1 fruit fly cellular context compared by ENCODE assay signal in the genomic region with DNA sequence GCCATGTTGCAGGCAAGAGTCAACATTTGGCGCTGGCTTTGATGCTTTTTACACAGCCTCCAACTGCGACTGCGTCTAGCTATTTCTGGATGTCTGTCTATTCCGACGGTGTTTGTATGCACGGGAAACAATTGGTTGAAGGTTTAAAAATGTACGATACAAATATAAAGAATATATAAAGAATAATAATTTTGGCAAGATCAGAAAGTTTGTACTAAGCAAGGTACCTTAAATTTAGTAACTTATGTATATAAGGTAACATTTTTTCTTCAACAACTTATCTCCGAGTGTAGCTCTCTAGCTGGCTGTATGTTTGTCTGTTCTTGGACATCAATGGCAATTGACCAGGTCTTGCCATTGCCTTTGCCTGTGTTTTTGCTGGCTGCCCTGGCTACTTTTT.
TF ChIP-seq lines count a peak whose summit lies in the region.

No protein-coding gene starts in this region.

TF ChIP-seq in whole organism, embryonic, 481 proteins besides CTCF, POLR2A, EP300 and RAD21 (continued from another document):
- TF ChIP-seq dati (GFP tag; IDR thresholded peaks at IDR 0.05; lab: Robert Waterston, UW) (no peak), HLH3B (GFP tag; IDR thresholded peaks at IDR 0.05; lab: Robert Waterston, UW) (no peak), CG2712 (tag; optimal IDR thresholded peaks at IDR 0.05; lab: Kevin White, UChicago) (peak; percentile 34), CG1647 (GFP tag; optimal IDR thresholded peaks at IDR 0.05; lab: Kevin White, UChicago) (no peak), CG31441 (GFP tag; IDR thresholded peaks at IDR 0.05; lab: Robert Waterston, UW) (peak; percentile 38; the same call in 1 of the 2 replicates), HLH4C (GFP tag; IDR thresholded peaks at IDR 0.05; lab: Robert Waterston, UW; ENCODE audit: partially characterized antibody) (no peak), Blimp-1 (GFP tag; optimal IDR thresholded peaks at IDR 0.05; lab: Kevin White, UChicago) (peak; percentile 58), unpg (GFP tag; optimal IDR thresholded peaks at IDR 0.05; lab: Kevin White, UChicago) (peak; percentile 35), zen2 (GFP tag; IDR thresholded peaks at IDR 0.05; lab: Robert Waterston, UW; ENCODE audit: partially characterized antibody) (no peak), stc (GFP tag; IDR thresholded peaks at IDR 0.05; lab: Robert Waterston, UW) (peak; percentile 36; the same call in 1 of the 2 replicates), TFAM (GFP tag; optimal IDR thresholded peaks at IDR 0.05; lab: Kevin White, UChicago) (no peak), gcm (GFP tag; optimal IDR thresholded peaks at IDR 0.05; lab: Kevin White, UChicago) (no peak), Camta (GFP tag; optimal IDR thresholded peaks at IDR 0.05; lab: Kevin White, UChicago) (no peak), B-H1 (GFP tag; IDR thresholded peaks at IDR 0.05; lab: Robert Waterston, UW) (no peak), p53 (GFP tag; optimal IDR thresholded peaks at IDR 0.05; lab: Kevin White, UChicago) (no peak), sens (GFP tag; lab: Kevin White, UChicago) (no peak), sob (GFP tag; IDR thresholded peaks at IDR 0.05; lab: Robert Waterston, UW) (no peak), Drgx (GFP tag; IDR thresholded peaks at IDR 0.05; lab: Robert Waterston, UW) (peak; percentile 90), crol (GFP tag; IDR thresholded peaks at IDR 0.05; lab: Robert Waterston, UW) (no peak), Dbx (GFP tag; IDR thresholded peaks at IDR 0.05; lab: Robert Waterston, UW) (no peak), vvl (GFP tag; IDR thresholded peaks at IDR 0.05; lab: Robert Waterston, UW) (0 out of 2 replicates have a peak, but pooled peaks have one; percentile 15), Max (GFP tag; optimal IDR thresholded peaks at IDR 0.05; lab: Kevin White, UChicago) (no peak), Ets97D (GFP tag; optimal IDR thresholded peaks at IDR 0.05; lab: Kevin White, UChicago) (no peak), CG6854 (GFP tag; optimal IDR thresholded peaks at IDR 0.05; lab: Kevin White, UChicago) (no peak), CG7839 (tag; optimal IDR thresholded peaks at IDR 0.05; lab: Kevin White, UChicago) (peak; percentile 41), CG7556 (GFP tag; optimal IDR thresholded peaks at IDR 0.05; lab: Kevin White, UChicago) (no peak), CG7786 (GFP tag; optimal IDR thresholded peaks at IDR 0.05; lab: Kevin White, UChicago) (no peak), E2f1 (GFP tag; IDR thresholded peaks at IDR 0.05; lab: Robert Waterston, UW) (no peak), Bdp1 (GFP tag; optimal IDR thresholded peaks at IDR 0.05; lab: Kevin White, UChicago) (no peak), disco-r (GFP tag; optimal IDR thresholded peaks at IDR 0.05; lab: Kevin White, UChicago) (no peak), tup (GFP tag; optimal IDR thresholded peaks at IDR 0.05; lab: Kevin White, UChicago) (no peak), CG7928 (GFP tag; optimal IDR thresholded peaks at IDR 0.05; lab: Kevin White, UChicago) (no peak), abd-A (tag; optimal IDR thresholded peaks at IDR 0.05; lab: Kevin White, UChicago) (no peak), so (GFP tag; IDR thresholded peaks at IDR 0.05; lab: Robert Waterston, UW) (0 out of 3 replicates have a peak, but pooled peaks have one; percentile 48), Sry-β (GFP tag; optimal IDR thresholded peaks at IDR 0.05; lab: Kevin White, UChicago) (no peak), CG17385 (GFP tag; optimal IDR thresholded peaks at IDR 0.05; lab: Kevin White, UChicago) (no peak), CG1024 (GFP tag; IDR thresholded peaks at IDR 0.05; lab: Robert Waterston, UW) (no peak), pros (GFP tag; optimal IDR thresholded peaks at IDR 0.05; lab: Kevin White, UChicago) (no peak), inv (GFP tag; IDR thresholded peaks at IDR 0.05; lab: Robert Waterston, UW; ENCODE audit: partially characterized antibody) (no peak), aop (GFP tag; IDR thresholded peaks at IDR 0.05; lab: Robert Waterston, UW) (no peak), Doc2 (GFP tag; IDR thresholded peaks at IDR 0.05; lab: Robert Waterston, UW) (no peak), eve (GFP tag; optimal IDR thresholded peaks at IDR 0.05; lab: Kevin White, UChicago) (no peak), CG13775 (GFP tag; optimal IDR thresholded peaks at IDR 0.05; lab: Kevin White, UChicago) (no peak), CG10274 (GFP tag; optimal IDR thresholded peaks at IDR 0.05; lab: Kevin White, UChicago) (no peak), sens-2 (GFP tag; IDR thresholded peaks at IDR 0.05; lab: Robert Waterston, UW) (no peak), org-1 (GFP tag; optimal IDR thresholded peaks at IDR 0.05; lab: Kevin White, UChicago) (no peak), Myb (GFP tag; optimal IDR thresholded peaks at IDR 0.05; lab: Kevin White, UChicago) (no peak), Gsc (GFP tag; IDR thresholded peaks at IDR 0.05; lab: Robert Waterston, UW) (no peak), slou (GFP tag; optimal IDR thresholded peaks at IDR 0.05; lab: Kevin White, UChicago) (no peak), schlank (tag; optimal IDR thresholded peaks at IDR 0.05; lab: Kevin White, UChicago) (no peak), ATbp (GFP tag; optimal IDR thresholded peaks at IDR 0.05; lab: Kevin White, UChicago) (peak; percentile 28), lmd (GFP tag; IDR thresholded peaks at IDR 0.05; lab: Robert Waterston, UW) (no peak), nom (GFP tag; optimal IDR thresholded peaks at IDR 0.05; lab: Kevin White, UChicago) (no peak), CG2889 (GFP tag; IDR thresholded peaks at IDR 0.05; lab: Robert Waterston, UW) (no peak), br (optimal IDR thresholded peaks at IDR 0.05; lab: Kevin White, UChicago) (no peak), CG6272 (GFP tag; IDR thresholded peaks at IDR 0.05; lab: Robert Waterston, UW) (no peak), CG3838 (GFP tag; optimal IDR thresholded peaks at IDR 0.05; lab: Kevin White, UChicago) (no peak), CG8944 (GFP tag; optimal IDR thresholded peaks at IDR 0.05; lab: Kevin White, UChicago) (no peak), ap (GFP tag; IDR thresholded peaks at IDR 0.05; lab: Robert Waterston, UW) (no peak), MBD-R2 (GFP tag; IDR thresholded peaks at IDR 0.05; lab: Robert Waterston, UW) (no peak), Dfd (GFP tag; optimal IDR thresholded peaks at IDR 0.05; lab: Kevin White, UChicago) (no peak), zen (tag; optimal IDR thresholded peaks at IDR 0.05; lab: Kevin White, UChicago) (no peak), CG2678 (tag; optimal IDR thresholded peaks at IDR 0.05; lab: Kevin White, UChicago) (peak; percentile 52), CG11398 (GFP tag; optimal IDR thresholded peaks at IDR 0.05; lab: Kevin White, UChicago) (no peak), CG17186 (GFP tag; optimal IDR thresholded peaks at IDR 0.05; lab: Kevin White, UChicago) (no peak), Hand (GFP tag; optimal IDR thresholded peaks at IDR 0.05; lab: Kevin White, UChicago) (no peak), CG15514 (GFP tag; optimal IDR thresholded peaks at IDR 0.05; lab: Kevin White, UChicago) (no peak), CG11456 (GFP tag; IDR thresholded peaks at IDR 0.05; lab: Robert Waterston, UW) (no peak), CG31365 (tag; optimal IDR thresholded peaks at IDR 0.05; lab: Kevin White, UChicago) (no peak), klu (GFP tag; IDR thresholded peaks at IDR 0.05; lab: Robert Waterston, UW) (no peak), dmrt11E (tag; optimal IDR thresholded peaks at IDR 0.05; lab: Kevin White, UChicago) (no peak), CG17568 (GFP tag; optimal IDR thresholded peaks at IDR 0.05; lab: Kevin White, UChicago) (no peak), NK7.1 (GFP tag; optimal IDR thresholded peaks at IDR 0.05; lab: Kevin White, UChicago) (no peak), GATAe (GFP tag; conservative IDR thresholded peaks at IDR 0.05; lab: Robert Waterston, UW) (no peak), CG18619 (GFP tag; optimal IDR thresholded peaks at IDR 0.05; lab: Kevin White, UChicago) (no peak), az2 (GFP tag; optimal IDR thresholded peaks at IDR 0.05; lab: Kevin White, UChicago) (no peak), repo (GFP tag; optimal IDR thresholded peaks at IDR 0.05; lab: Kevin White, UChicago) (no peak), CG3281 (GFP tag; optimal IDR thresholded peaks at IDR 0.05; lab: Kevin White, UChicago) (no peak), MTF-1 (GFP tag; optimal IDR thresholded peaks at IDR 0.05; lab: Kevin White, UChicago; ENCODE audit: borderline replicate concordance) (no peak), zfh2 (GFP tag; optimal IDR thresholded peaks at IDR 0.05; lab: Kevin White, UChicago) (no peak), CG6254 (GFP tag; optimal IDR thresholded peaks at IDR 0.05; lab: Kevin White, UChicago) (no peak), fd96Cb (tag; optimal IDR thresholded peaks at IDR 0.05; lab: Kevin White, UChicago) (peak; percentile 14), ro (GFP tag; IDR thresholded peaks at IDR 0.05; lab: Robert Waterston, UW) (no peak), CG13624 (GFP tag; optimal IDR thresholded peaks at IDR 0.05; lab: Kevin White, UChicago) (no peak), MESR4 (GFP tag; optimal IDR thresholded peaks at IDR 0.05; lab: Kevin White, UChicago) (no peak), D (optimal IDR thresholded peaks at IDR 0.05; lab: Kevin White, UChicago) (no peak), D (GFP tag; optimal IDR thresholded peaks at IDR 0.05; lab: Kevin White, UChicago) (no peak), CG31388 (GFP tag; optimal IDR thresholded peaks at IDR 0.05; lab: Kevin White, UChicago) (no peak), esg (GFP tag; conservative IDR thresholded peaks at IDR 0.05; lab: Robert Waterston, UW) (no peak), CG12659 (GFP tag; optimal IDR thresholded peaks at IDR 0.05; lab: Kevin White, UChicago) (peak; percentile 12), croc (GFP tag; conservative IDR thresholded peaks at IDR 0.05; lab: Robert Waterston, UW) (no peak), zf30C (GFP tag; optimal IDR thresholded peaks at IDR 0.05; lab: Kevin White, UChicago) (no peak), Bgb (GFP tag; IDR thresholded peaks at IDR 0.05; lab: Robert Waterston, UW; ENCODE audit: partially characterized antibody) (no peak), ato (GFP tag; IDR thresholded peaks at IDR 0.05; lab: Robert Waterston, UW; ENCODE audit: partially characterized antibody) (no peak), CG12942 (GFP tag; optimal IDR thresholded peaks at IDR 0.05; lab: Kevin White, UChicago) (no peak), salm (tag; optimal IDR thresholded peaks at IDR 0.05; lab: Kevin White, UChicago) (no peak), CG17361 (GFP tag; IDR thresholded peaks at IDR 0.05; lab: Robert Waterston, UW) (no peak), CG30403 (GFP tag; optimal IDR thresholded peaks at IDR 0.05; lab: Kevin White, UChicago) (peak; percentile 25), odd (GFP tag; optimal IDR thresholded peaks at IDR 0.05; lab: Kevin White, UChicago) (no peak), Hsf (GFP tag; optimal IDR thresholded peaks at IDR 0.05; lab: Kevin White, UChicago) (peak; percentile 16), Lim3 (GFP tag; IDR thresholded peaks at IDR 0.05; lab: Robert Waterston, UW) (no peak), CG9817 (tag; optimal IDR thresholded peaks at IDR 0.05; lab: Kevin White, UChicago) (no peak), Ptx1 (GFP tag; IDR thresholded peaks at IDR 0.05; lab: Robert Waterston, UW) (peak; percentile 28; the same call in 1 of the 2 replicates), her (GFP tag; optimal IDR thresholded peaks at IDR 0.05; lab: Kevin White, UChicago) (no peak), CG15269 (tag; optimal IDR thresholded peaks at IDR 0.05; lab: Kevin White, UChicago) (peak; percentile 11), Elba2 (GFP tag; optimal IDR thresholded peaks at IDR 0.05; lab: Kevin White, UChicago) (no peak), CG10366 (GFP tag; IDR thresholded peaks at IDR 0.05; lab: Robert Waterston, UW) (peak; percentile 27; the same call in 1 of the 2 replicates), Usf (GFP tag; optimal IDR thresholded peaks at IDR 0.05; lab: Kevin White, UChicago) (no peak), CG13894 (tag; optimal IDR thresholded peaks at IDR 0.05; lab: Kevin White, UChicago) (no peak), CG43689 (GFP tag; IDR thresholded peaks at IDR 0.05; lab: Robert Waterston, UW) (no peak), CG16815 (GFP tag; optimal IDR thresholded peaks at IDR 0.05; lab: Kevin White, UChicago) (no peak), CG6689 (GFP tag; IDR thresholded peaks at IDR 0.05; lab: Robert Waterston, UW) (0 out of 2 replicates have a peak, but pooled peaks have one; percentile 12), Tbp (GFP tag; optimal IDR thresholded peaks at IDR 0.05; lab: Kevin White, UChicago) (no peak), sim (GFP tag; IDR thresholded peaks at IDR 0.05; lab: Robert Waterston, UW) (no peak), CG14860 (GFP tag; IDR thresholded peaks at IDR 0.05; lab: Robert Waterston, UW; ENCODE audit: partially characterized antibody) (no peak), Dek (tag; optimal IDR thresholded peaks at IDR 0.05; lab: Kevin White, UChicago) (no peak)
